Fruit fly (Drosophila melanogaster): Measurements from ENCODE around the gene CG6793.

Gene CG6793

DNA sequence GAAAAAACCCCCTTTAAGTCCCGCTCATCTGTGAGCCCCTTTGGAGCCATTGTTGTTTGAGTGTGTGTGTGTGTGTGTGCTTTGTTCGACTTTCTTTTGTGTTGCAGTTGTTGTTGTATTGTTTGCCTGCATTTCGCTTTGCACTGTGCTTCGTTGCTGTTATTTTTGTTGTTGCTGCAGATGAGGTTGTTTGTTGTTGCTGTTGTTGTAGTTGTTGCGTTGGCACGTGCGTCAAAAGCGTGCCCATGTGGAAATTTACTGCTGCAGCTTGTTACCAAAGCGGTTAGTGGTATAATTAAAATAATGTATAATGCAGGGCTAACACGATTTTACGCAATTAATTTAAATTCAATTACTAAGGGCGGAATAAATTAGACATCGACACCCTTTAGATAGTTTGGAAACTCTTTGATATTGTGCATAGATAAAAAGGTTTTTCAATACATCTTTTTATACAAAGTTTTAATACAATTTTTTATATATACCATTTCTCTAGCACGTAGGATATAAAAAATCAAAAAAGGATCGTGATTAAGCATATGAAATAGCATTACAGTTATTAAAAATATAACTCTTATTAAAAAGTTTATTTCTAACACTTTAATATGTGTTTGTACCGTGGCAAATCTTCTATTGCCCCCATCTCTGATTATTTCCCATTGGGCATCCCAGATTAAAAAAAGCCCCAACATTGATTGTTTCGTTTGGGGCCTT lies 48.2 kb downstream of the CG6793 start (continued):
- no peak for TF ChIP-seq CG2889 (GFP tag; IDR thresholded peaks at IDR 0.05)
- TF ChIP-seq Chrac-16 (GFP tag; optimal IDR thresholded peaks at IDR 0.05): no peak
- no peak for TF ChIP-seq sqz (GFP tag; optimal IDR thresholded peaks at IDR 0.05)
- TF ChIP-seq klu (GFP tag; IDR thresholded peaks at IDR 0.05): no peak
- TF ChIP-seq CG9932 (GFP tag; IDR thresholded peaks at IDR 0.05): no peak
- TF ChIP-seq oc (tag; optimal IDR thresholded peaks at IDR 0.05): peak; percentile 93
- no peak for TF ChIP-seq esg (GFP tag; conservative IDR thresholded peaks at IDR 0.05)
- TF ChIP-seq cwo (GFP tag; optimal IDR thresholded peaks at IDR 0.05): peak; percentile 78
- peak; percentile 63; the same call in 2 of the 4 replicates for TF ChIP-seq chinmo (GFP tag; IDR thresholded peaks at IDR 0.05; ENCODE audit: partially characterized antibody)
- no peak for TF ChIP-seq chm (GFP tag; IDR thresholded peaks at IDR 0.05)
- TF ChIP-seq CG7372 (GFP tag; IDR thresholded peaks at IDR 0.05): no peak; the same call in 1 of the 2 replicates
- TF ChIP-seq sd (tag; optimal IDR thresholded peaks at IDR 0.05): no peak
- TF ChIP-seq CG15011 (GFP tag; optimal IDR thresholded peaks at IDR 0.05): no peak
- 0 out of 3 replicates have a peak, but pooled peaks have one; percentile 21 for TF ChIP-seq sr (GFP tag; IDR thresholded peaks at IDR 0.05)
- TF ChIP-seq MESR4 (GFP tag; optimal IDR thresholded peaks at IDR 0.05): no peak
- TF ChIP-seq NC2β (GFP tag; optimal IDR thresholded peaks at IDR 0.05): no peak
- peak; percentile 26 for TF ChIP-seq dmrt99B (tag; optimal IDR thresholded peaks at IDR 0.05)
- no peak for TF ChIP-seq CG6813 (GFP tag; optimal IDR thresholded peaks at IDR 0.05)
- TF ChIP-seq CG1792 (GFP tag; optimal IDR thresholded peaks at IDR 0.05): no peak
- no peak for TF ChIP-seq Nf-YC (tag; optimal IDR thresholded peaks at IDR 0.05)
- no peak for TF ChIP-seq H15 (GFP tag; IDR thresholded peaks at IDR 0.05)
- TF ChIP-seq Ssrp (tag; optimal IDR thresholded peaks at IDR 0.05): no peak
- no peak for TF ChIP-seq CG31388 (GFP tag; optimal IDR thresholded peaks at IDR 0.05)
- TF ChIP-seq BtbVII (GFP tag; optimal IDR thresholded peaks at IDR 0.05): no peak
- no peak for TF ChIP-seq stc (GFP tag; IDR thresholded peaks at IDR 0.05)
- no peak for TF ChIP-seq Bteb2 (GFP tag; optimal IDR thresholded peaks at IDR 0.05)
- no peak for TF ChIP-seq Optix (GFP tag; IDR thresholded peaks at IDR 0.05)
- peak; percentile 39 for TF ChIP-seq nom (GFP tag; optimal IDR thresholded peaks at IDR 0.05)
- TF ChIP-seq NFAT (GFP tag; IDR thresholded peaks at IDR 0.05): no peak
- TF ChIP-seq tx (GFP tag; optimal IDR thresholded peaks at IDR 0.05): no peak
- TF ChIP-seq CG17829 (tag; optimal IDR thresholded peaks at IDR 0.05): peak; percentile 12
- no peak for TF ChIP-seq ssp (GFP tag; IDR thresholded peaks at IDR 0.05)
- TF ChIP-seq vfl (GFP tag; optimal IDR thresholded peaks at IDR 0.05): no peak
- no peak for TF ChIP-seq unpg (GFP tag; optimal IDR thresholded peaks at IDR 0.05)
- no peak for TF ChIP-seq chif (GFP tag; optimal IDR thresholded peaks at IDR 0.05)
- no peak for TF ChIP-seq prd (optimal IDR thresholded peaks at IDR 0.05)
- TF ChIP-seq prd (GFP tag; IDR thresholded peaks at IDR 0.05): 0 out of 3 replicates have a peak, but pooled peaks have one; percentile 6
- no peak for TF ChIP-seq CG16863 (GFP tag; optimal IDR thresholded peaks at IDR 0.05)
- no peak for TF ChIP-seq seq (GFP tag; IDR thresholded peaks at IDR 0.05)
- no peak for TF ChIP-seq Taf1 (GFP tag; IDR thresholded peaks at IDR 0.05)
- TF ChIP-seq en (GFP tag; optimal IDR thresholded peaks at IDR 0.05): no peak
- TF ChIP-seq Asciz (GFP tag; optimal IDR thresholded peaks at IDR 0.05): no peak
- TF ChIP-seq CG17568 (GFP tag; optimal IDR thresholded peaks at IDR 0.05): no peak
- TF ChIP-seq Pdp1 (GFP tag; optimal IDR thresholded peaks at IDR 0.05): peak in 1 of 2 experiments; percentile 23
- TF ChIP-seq CG2712 (tag; optimal IDR thresholded peaks at IDR 0.05): no peak
- TF ChIP-seq kni (GFP tag; optimal IDR thresholded peaks at IDR 0.05): peak; percentile 76
- no peak for TF ChIP-seq bigmax (GFP tag; optimal IDR thresholded peaks at IDR 0.05)
- TF ChIP-seq CG18262 (tag; optimal IDR thresholded peaks at IDR 0.05): peak; percentile 94
- no peak for TF ChIP-seq Drgx (GFP tag; IDR thresholded peaks at IDR 0.05)
- TF ChIP-seq mirr (GFP tag; optimal IDR thresholded peaks at IDR 0.05): no peak
